Worm (Caenorhabditis elegans) whole organism, L4/young adult: Measurements from ENCODE around the gene R11G1.2.

Experiments
- dao-5 ChIP-seq: sonication (generic microtip); optimal IDR thresholded peaks from 2 replicates; lab custom pipeline; 2016; ENCODE audit warnings: missing genotype, missing genetic modification characterization, moderate library complexity, missing compliant biosample characterization
- him-1 ChIP-seq: sonication (generic microtip); optimal IDR thresholded peaks from 2 replicates; lab custom pipeline; 2016; ENCODE audit warnings: missing genotype, missing genetic modification reagents, missing genetic modification characterization, missing compliant biosample characterization

- TF ChIP-seq him-1 (tag; lab: Kevin White, UChicago) (no peak), dao-5 (tag; lab: Kevin White, UChicago) (no peak)
These were observed 44.7 kb upstream of the R11G1.2 start, which contains the start of gene C18B2.4 for ce11 chrX:3605727-3606126.
